Worm (Caenorhabditis elegans): ENCODE measurements around the gene Y116F11B.7.

DNA sequence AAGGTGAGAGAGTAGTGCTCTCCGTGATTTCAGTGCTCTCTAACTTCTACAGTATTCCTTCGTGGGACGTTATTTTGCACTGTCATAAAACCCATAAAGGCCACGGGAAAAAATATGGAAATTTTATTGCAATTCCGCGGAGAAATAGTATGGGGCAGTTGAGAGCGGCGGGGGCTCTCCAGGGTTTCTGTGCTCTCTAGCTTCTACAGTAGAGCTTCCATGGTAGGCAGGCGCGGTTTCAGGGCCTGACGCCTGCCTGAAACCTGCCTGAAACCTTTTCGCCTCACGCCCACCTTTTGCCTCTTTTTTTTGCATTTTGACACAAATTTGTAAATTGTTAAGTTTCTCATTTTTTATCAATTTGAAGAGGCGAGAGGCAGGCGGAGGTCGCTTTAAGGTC is 8.8 kb downstream of the Y116F11B.7 start:
- TF ChIP-seq ama-1 (optimal IDR thresholded peaks at IDR 0.05) (no peak), lin-13 (GFP tag; optimal IDR thresholded peaks at IDR 0.05) (no peak), nhr-11 (tag; optimal IDR thresholded peaks at IDR 0.05) (no peak)

Measured in whole organism, L4 larva.